Fruit fly (Drosophila melanogaster): ENCODE measurements around the gene Sec61alpha.

DNA sequence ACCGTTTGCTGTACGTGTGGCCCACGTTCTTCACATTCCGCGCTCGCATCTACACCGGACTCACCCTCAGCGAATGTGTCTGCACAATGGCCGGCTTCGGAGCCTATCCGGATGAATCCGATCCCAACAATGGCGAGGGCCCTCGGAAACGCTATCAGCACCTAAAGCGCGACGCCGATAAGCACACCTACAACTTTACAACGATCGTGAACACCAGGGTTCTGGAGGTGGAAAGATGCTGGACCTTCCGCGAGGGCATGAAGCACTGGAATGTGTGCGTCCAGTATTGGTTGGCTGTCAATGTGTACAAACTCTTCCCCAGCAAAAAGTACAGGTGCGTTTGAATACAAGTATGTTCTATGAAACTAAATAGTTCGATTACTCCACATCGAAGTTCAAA is 22.8 kb downstream of the Sec61alpha start:
- TF ChIP-seq Dll (optimal IDR thresholded peaks at IDR 0.05), result no peak
- TF ChIP-seq CG8478 (optimal IDR thresholded peaks at IDR 0.05), result no peak
- TF ChIP-seq pan (optimal IDR thresholded peaks at IDR 0.05), result no peak
- TF ChIP-seq psq (optimal IDR thresholded peaks at IDR 0.05), result no peak
- no peak for TF ChIP-seq usp (GFP tag; optimal IDR thresholded peaks at IDR 0.05)

All from whole organism.